Worm (Caenorhabditis elegans): ENCODE measurements around the gene srbc-83.

Gene srbc-83

ce11 chrV:16346406-16347108 lies 49.4 kb downstream of the srbc-83 start, which contains the start of the genes W08G11.5 and W08G11.1:
TSS of gene W08G11.5 (minus strand) at chrV:16346506.
TSS of gene W08G11.1 (plus strand) at chrV:16347058.
- TF ChIP-seq nhr-76 (tag; optimal IDR thresholded peaks at IDR 0.05) (no peak), hpl-2 (GFP tag; optimal IDR thresholded peaks at IDR 0.05) (no peak), ztf-11 (tag; optimal IDR thresholded peaks at IDR 0.05) (no peak), nhr-84 (tag; optimal IDR thresholded peaks at IDR 0.05) (no peak), C16A3.4 (tag; optimal IDR thresholded peaks at IDR 0.05) (no peak), unc-30 (tag; optimal IDR thresholded peaks at IDR 0.05) (no peak), hlh-4 (tag; optimal IDR thresholded peaks at IDR 0.05) (no peak), lir-3 (tag; optimal IDR thresholded peaks at IDR 0.05; ENCODE audit: poor library complexity) (no peak), unc-130 (tag; optimal IDR thresholded peaks at IDR 0.05) (no peak), efl-3 (GFP tag; optimal IDR thresholded peaks at IDR 0.05) (no peak), skn-1 (tag; optimal IDR thresholded peaks at IDR 0.05) (no peak), irx-1 (tag; optimal IDR thresholded peaks at IDR 0.05) (no peak), egl-13 (tag; optimal IDR thresholded peaks at IDR 0.05) (no peak), aha-1 (tag; optimal IDR thresholded peaks at IDR 0.05) (no peak), ets-5 (GFP tag; IDR thresholded peaks at IDR 0.05) (no peak), swsn-7 (tag; optimal IDR thresholded peaks at IDR 0.05) (no peak), C34B4.2 (tag; optimal IDR thresholded peaks at IDR 0.05) (no peak), ceh-8 (GFP tag; optimal IDR thresholded peaks at IDR 0.05) (no peak), dsc-1 (tag; optimal IDR thresholded peaks at IDR 0.05) (no peak), hlh-17 (GFP tag; optimal IDR thresholded peaks at IDR 0.05; ENCODE audit: borderline replicate concordance) (no peak)
